Fruit fly (Drosophila melanogaster): ENCODE results near the gene Tengl3.
A peak's percentile ranks its signal among the peaks of the same experiment; 100 is the strongest.

Gene Tengl3

DNA sequence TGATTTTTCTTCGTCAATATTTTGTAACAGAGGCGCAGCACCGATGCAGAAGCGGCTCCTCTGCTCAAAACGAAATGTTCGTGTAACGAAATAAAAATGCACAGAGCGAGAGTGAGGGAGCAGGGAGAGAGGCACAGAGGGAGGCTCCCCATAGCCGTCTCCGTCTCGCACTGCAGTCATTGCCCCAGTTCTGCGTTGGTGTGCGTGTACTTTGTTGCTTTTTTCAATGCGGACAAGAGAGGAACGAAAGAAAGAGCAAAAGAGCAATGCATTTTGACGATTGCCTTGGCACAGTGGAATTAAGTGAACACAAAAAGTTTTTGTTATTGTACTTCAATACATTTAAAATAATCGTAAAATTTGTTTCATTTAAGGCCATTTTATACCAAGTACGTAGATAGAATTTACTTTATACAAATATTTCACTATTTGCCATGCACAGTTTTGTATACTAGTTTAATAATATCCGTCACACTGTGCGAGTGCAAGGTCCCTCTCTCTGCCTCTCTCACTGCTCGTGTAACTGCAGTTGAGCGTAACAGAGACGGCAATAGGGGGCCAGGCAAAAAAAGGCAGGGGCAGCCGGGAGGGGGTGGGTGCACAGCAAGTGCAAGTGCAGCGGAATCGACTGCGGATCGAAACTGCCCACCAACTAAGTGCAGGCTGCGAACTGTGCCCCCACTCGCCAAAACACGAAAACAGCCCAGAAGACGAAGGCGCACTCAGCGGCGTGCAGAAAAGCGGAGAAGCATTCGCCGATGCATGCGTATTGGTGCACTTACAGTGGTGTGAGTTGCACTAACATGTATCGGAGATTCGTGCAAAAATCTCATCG lies 35.8 kb downstream of the Tengl3 start (continued):
- TF ChIP-seq OdsH (GFP tag; optimal IDR thresholded peaks at IDR 0.05) (peak; percentile 100), vri (GFP tag; optimal IDR thresholded peaks at IDR 0.05) (peak; percentile 99), Gug (GFP tag; IDR thresholded peaks at IDR 0.05) (peak; percentile 100), CG10631 (GFP tag; optimal IDR thresholded peaks at IDR 0.05) (peak; percentile 100), topi (GFP tag; optimal IDR thresholded peaks at IDR 0.05) (peak; percentile 100), Ets96B (tag; optimal IDR thresholded peaks at IDR 0.05) (peak; percentile 100), CG6808 (GFP tag; optimal IDR thresholded peaks at IDR 0.05) (peak; percentile 99), CG11902 (GFP tag; optimal IDR thresholded peaks at IDR 0.05) (peak; percentile 99), Ets21C (GFP tag; optimal IDR thresholded peaks at IDR 0.05) (peak; percentile 100), net (GFP tag; optimal IDR thresholded peaks at IDR 0.05) (peak; percentile 100), CG4318 (GFP tag; optimal IDR thresholded peaks at IDR 0.05) (peak; percentile 100), CG8632 (GFP tag; optimal IDR thresholded peaks at IDR 0.05) (peak; percentile 100), pdm3 (GFP tag; optimal IDR thresholded peaks at IDR 0.05) (peak; percentile 100), esn (GFP tag; optimal IDR thresholded peaks at IDR 0.05) (peak; percentile 100), CG6854 (GFP tag; optimal IDR thresholded peaks at IDR 0.05) (peak; percentile 99), svp (GFP tag) (peak; percentile 100), CG6792 (GFP tag; optimal IDR thresholded peaks at IDR 0.05) (peak; percentile 100), Sox15 (GFP tag; optimal IDR thresholded peaks at IDR 0.05) (peak; percentile 99), CG3032 (tag; optimal IDR thresholded peaks at IDR 0.05) (peak; percentile 100)

DNA sequence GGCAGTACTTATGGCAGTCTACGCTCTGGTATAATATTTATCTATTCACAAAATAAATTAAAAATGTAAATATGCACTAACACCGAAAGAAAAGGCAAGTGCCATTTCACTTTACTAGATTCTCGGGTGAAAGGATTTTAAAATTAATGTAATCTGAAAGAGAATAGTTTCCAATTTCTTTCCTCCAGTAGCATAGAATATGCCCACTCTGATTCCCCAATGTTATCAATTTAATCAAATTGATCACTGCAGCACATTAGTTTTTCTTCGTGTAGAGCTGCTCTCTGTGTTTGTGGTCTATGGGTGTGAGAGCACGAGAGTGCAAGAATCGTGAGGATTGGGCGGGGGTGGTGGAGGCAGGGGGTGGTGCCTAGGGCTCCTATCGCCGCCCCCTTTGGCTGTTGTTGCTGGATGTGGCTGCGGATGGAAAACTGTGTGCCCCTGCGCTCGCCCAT lies 36.9 kb downstream of the Tengl3 start:
- TF ChIP-seq CG3032 (tag; optimal IDR thresholded peaks at IDR 0.05), result peak; percentile 85
- peak; percentile 85 for TF ChIP-seq CG10669 (GFP tag; optimal IDR thresholded peaks at IDR 0.05)
- TF ChIP-seq Eip75B (GFP tag; optimal IDR thresholded peaks at IDR 0.05), result peak; percentile 89
- TF ChIP-seq CG6276 (GFP tag; optimal IDR thresholded peaks at IDR 0.05), result peak; percentile 97
- TF ChIP-seq CG34406 (GFP tag; optimal IDR thresholded peaks at IDR 0.05), result peak; percentile 83
- peak; percentile 93 for TF ChIP-seq Sox14 (GFP tag; optimal IDR thresholded peaks at IDR 0.05)
- peak; percentile 65 for TF ChIP-seq CG9139 (GFP tag; optimal IDR thresholded peaks at IDR 0.05)
- peak; percentile 90 for TF ChIP-seq fd59A (GFP tag; optimal IDR thresholded peaks at IDR 0.05)
- peak; percentile 86 for TF ChIP-seq esn (GFP tag; optimal IDR thresholded peaks at IDR 0.05)
- no peak for TF ChIP-seq Hr38 (GFP tag; optimal IDR thresholded peaks at IDR 0.05)
- TF ChIP-seq CG7368 (GFP tag; optimal IDR thresholded peaks at IDR 0.05), result peak; percentile 72
- TF ChIP-seq spab (GFP tag; optimal IDR thresholded peaks at IDR 0.05), result peak; percentile 89
- TF ChIP-seq Eip93F (GFP tag; optimal IDR thresholded peaks at IDR 0.05), result no peak
- peak; percentile 67 for TF ChIP-seq CG1621 (tag; optimal IDR thresholded peaks at IDR 0.05)
- peak; percentile 94 for TF ChIP-seq OdsH (GFP tag; optimal IDR thresholded peaks at IDR 0.05)
- TF ChIP-seq Sox102F (GFP tag; optimal IDR thresholded peaks at IDR 0.05), result peak; percentile 72
- peak; percentile 80 for TF ChIP-seq cyc (GFP tag; optimal IDR thresholded peaks at IDR 0.05)
- TF ChIP-seq lz (GFP tag; optimal IDR thresholded peaks at IDR 0.05), result peak; percentile 83
- TF ChIP-seq CG8319 (GFP tag; optimal IDR thresholded peaks at IDR 0.05), result peak; percentile 66
- TF ChIP-seq CG31627 (GFP tag; optimal IDR thresholded peaks at IDR 0.05), result peak; percentile 83
- peak; percentile 86 for TF ChIP-seq CG11294 (GFP tag; IDR thresholded peaks at IDR 0.05)
- peak; percentile 78 for TF ChIP-seq Lpt (GFP tag; optimal IDR thresholded peaks at IDR 0.05)
- peak; percentile 80 for TF ChIP-seq Gug (GFP tag; IDR thresholded peaks at IDR 0.05)
- TF ChIP-seq Eip78C (GFP tag), result peak; percentile 96
- peak; percentile 67 to 76 for TF ChIP-seq ss (GFP tag; optimal IDR thresholded peaks at IDR 0.05)
- TF ChIP-seq CG11902 (GFP tag; optimal IDR thresholded peaks at IDR 0.05), result peak; percentile 69
- TF ChIP-seq CG15336 (GFP tag; IDR thresholded peaks at IDR 0.05), result peak; percentile 93
- peak; percentile 75 to 99 for TF ChIP-seq salr (GFP tag; optimal IDR thresholded peaks at IDR 0.05)
- TF ChIP-seq CG10631 (GFP tag; optimal IDR thresholded peaks at IDR 0.05), result peak; percentile 94
- peak; percentile 83 for TF ChIP-seq Met (GFP tag; optimal IDR thresholded peaks at IDR 0.05)
- peak; percentile 91 for TF ChIP-seq CG16779 (tag; optimal IDR thresholded peaks at IDR 0.05)
- peak; percentile 36 for TF ChIP-seq Blimp-1 (GFP tag; optimal IDR thresholded peaks at IDR 0.05)
- peak; percentile 91 for TF ChIP-seq eg (GFP tag; IDR thresholded peaks at IDR 0.05)
- peak; percentile 79 for TF ChIP-seq CG8632 (GFP tag; optimal IDR thresholded peaks at IDR 0.05)
- peak; percentile 87 for TF ChIP-seq topi (GFP tag; optimal IDR thresholded peaks at IDR 0.05)
- peak; percentile 91 for TF ChIP-seq net (GFP tag; optimal IDR thresholded peaks at IDR 0.05)
- peak; percentile 75 for TF ChIP-seq Ets21C (GFP tag; optimal IDR thresholded peaks at IDR 0.05)
- TF ChIP-seq achi (GFP tag; optimal IDR thresholded peaks at IDR 0.05), result peak; percentile 90
- TF ChIP-seq pdm3 (GFP tag; optimal IDR thresholded peaks at IDR 0.05), result peak; percentile 89

Measured in whole organism, prepupa.